Fruit fly (Drosophila melanogaster): ENCODE data around the gene Smn.
A peak's percentile ranks its signal among the peaks of the same experiment; 100 is the strongest.

Gene Smn

DNA sequence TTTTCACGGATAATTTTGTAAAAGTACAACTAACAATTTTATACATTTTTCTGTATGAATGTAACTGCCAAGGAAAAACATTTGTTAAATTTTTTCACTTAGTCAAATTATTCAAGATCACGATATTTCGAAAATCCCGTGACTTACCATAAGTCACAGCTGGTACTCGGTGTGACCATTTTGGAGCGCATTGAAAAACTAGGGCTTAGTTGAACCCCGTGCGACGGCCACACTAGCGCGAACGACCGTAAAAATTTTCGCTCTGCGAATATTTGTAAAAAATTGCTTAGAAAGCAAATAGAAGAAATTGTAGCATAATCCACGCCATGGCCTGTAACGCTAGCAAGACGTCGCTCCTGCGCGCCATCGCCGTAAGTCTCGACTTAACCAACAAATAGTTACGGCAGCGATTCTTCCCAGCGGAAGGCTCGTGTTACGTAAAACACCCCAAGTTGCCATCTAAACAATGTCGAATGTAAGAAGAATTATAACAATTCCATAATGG lies 2.8 kb upstream of the Smn start, which contains the start of gene UQCR-C2 (continued):
- TF ChIP-seq ase (GFP tag; IDR thresholded peaks at IDR 0.05), result no peak
- TF ChIP-seq CG2678 (tag; optimal IDR thresholded peaks at IDR 0.05), result peak; percentile 17
- TF ChIP-seq lilli (GFP tag; optimal IDR thresholded peaks at IDR 0.05), result peak; percentile 19
- no peak for TF ChIP-seq onecut (GFP tag; IDR thresholded peaks at IDR 0.05)
- TF ChIP-seq CG10462 (GFP tag; optimal IDR thresholded peaks at IDR 0.05), result no peak
- no peak for TF ChIP-seq CG3065 (GFP tag; optimal IDR thresholded peaks at IDR 0.05)
- TF ChIP-seq fd96Cb (tag; optimal IDR thresholded peaks at IDR 0.05), result no peak
- TF ChIP-seq CG8944 (GFP tag; optimal IDR thresholded peaks at IDR 0.05), result no peak
- TF ChIP-seq CG7786 (GFP tag; optimal IDR thresholded peaks at IDR 0.05), result no peak
- TF ChIP-seq her (GFP tag; optimal IDR thresholded peaks at IDR 0.05), result peak; percentile 52
- peak; percentile 79 for TF ChIP-seq CG1603 (tag; optimal IDR thresholded peaks at IDR 0.05)
- no peak for TF ChIP-seq Awh (GFP tag; IDR thresholded peaks at IDR 0.05)
- TF ChIP-seq sug (tag; optimal IDR thresholded peaks at IDR 0.05), result peak; percentile 49
- no peak for TF ChIP-seq lab (GFP tag; optimal IDR thresholded peaks at IDR 0.05)
- TF ChIP-seq dmrt99B (tag; optimal IDR thresholded peaks at IDR 0.05), result no peak
- peak; percentile 89 for TF ChIP-seq CG4617 (GFP tag; optimal IDR thresholded peaks at IDR 0.05; ENCODE audit: borderline replicate concordance)
- no peak for TF ChIP-seq unpg (GFP tag; optimal IDR thresholded peaks at IDR 0.05)
- TF ChIP-seq pros (GFP tag; optimal IDR thresholded peaks at IDR 0.05), result no peak
- TF ChIP-seq Ada2b (GFP tag; IDR thresholded peaks at IDR 0.05), result no peak
- TF ChIP-seq CG17802 (tag; optimal IDR thresholded peaks at IDR 0.05), result no peak
- peak; percentile 8 for TF ChIP-seq CG30403 (GFP tag; optimal IDR thresholded peaks at IDR 0.05)
- TF ChIP-seq kah (GFP tag; optimal IDR thresholded peaks at IDR 0.05), result no peak
- no peak for TF ChIP-seq lov (optimal IDR thresholded peaks at IDR 0.05)
- TF ChIP-seq lov (GFP tag; IDR thresholded peaks at IDR 0.05), result no peak
- no peak for TF ChIP-seq CG32772 (GFP tag; IDR thresholded peaks at IDR 0.05)
- TF ChIP-seq CG10543 (GFP tag; optimal IDR thresholded peaks at IDR 0.05), result no peak
- TF ChIP-seq HmgZ (tag; optimal IDR thresholded peaks at IDR 0.05), result peak; percentile 75
- peak; percentile 92 for TF ChIP-seq row (GFP tag; IDR thresholded peaks at IDR 0.05)
- TF ChIP-seq CG32767 (GFP tag; IDR thresholded peaks at IDR 0.05), result no peak
- no peak for TF ChIP-seq CG15479 (GFP tag; optimal IDR thresholded peaks at IDR 0.05)
- no peak for TF ChIP-seq chm (GFP tag; IDR thresholded peaks at IDR 0.05)
- TF ChIP-seq CG10565 (GFP tag; optimal IDR thresholded peaks at IDR 0.05), result no peak
- no peak for TF ChIP-seq Antp (GFP tag; optimal IDR thresholded peaks at IDR 0.05)
- TF ChIP-seq sob (GFP tag; IDR thresholded peaks at IDR 0.05), result no peak
- no peak for TF ChIP-seq CG7556 (GFP tag; optimal IDR thresholded peaks at IDR 0.05)
- no peak for TF ChIP-seq dysf (GFP tag; IDR thresholded peaks at IDR 0.05)
- no peak for TF ChIP-seq sens-2 (GFP tag; IDR thresholded peaks at IDR 0.05)
- TF ChIP-seq HLH3B (GFP tag; IDR thresholded peaks at IDR 0.05), result no peak
- no peak for TF ChIP-seq mirr (GFP tag; optimal IDR thresholded peaks at IDR 0.05)
- no peak for TF ChIP-seq cas (GFP tag; IDR thresholded peaks at IDR 0.05)
- TF ChIP-seq CG5245 (GFP tag; optimal IDR thresholded peaks at IDR 0.05), result no peak
- TF ChIP-seq dm (GFP tag; optimal IDR thresholded peaks at IDR 0.05), result no peak
- no peak for TF ChIP-seq CG17361 (GFP tag; IDR thresholded peaks at IDR 0.05)
- no peak for TF ChIP-seq CG18619 (GFP tag; optimal IDR thresholded peaks at IDR 0.05)
- no peak for TF ChIP-seq CG10366 (GFP tag; IDR thresholded peaks at IDR 0.05)
- TF ChIP-seq CG12104 (GFP tag; optimal IDR thresholded peaks at IDR 0.05), result no peak
- TF ChIP-seq Sox100B (GFP tag; optimal IDR thresholded peaks at IDR 0.05), result no peak
- no peak for TF ChIP-seq en (GFP tag; optimal IDR thresholded peaks at IDR 0.05)
- TF ChIP-seq pb (GFP tag; optimal IDR thresholded peaks at IDR 0.05), result no peak
- no peak for TF ChIP-seq CG43689 (GFP tag; IDR thresholded peaks at IDR 0.05)
- TF ChIP-seq Pdp1 (GFP tag; optimal IDR thresholded peaks at IDR 0.05), result peak in 1 of 2 experiments; percentile 98
- no peak for TF ChIP-seq Elba2 (GFP tag; optimal IDR thresholded peaks at IDR 0.05)
- TF ChIP-seq CG15696 (tag; optimal IDR thresholded peaks at IDR 0.05), result no peak

All from whole organism, embryonic.